Fruit fly (Drosophila melanogaster) whole organism, embryonic: ENCODE results near the gene Tpst.

Source experiments
- Adf1 ChIP-seq: fragments of 200-800 bp; sonication (Bioruptor generic); IDR thresholded peaks from 2 replicates; pipeline ENCODE4 v1.3.6; 2022; ENCODE audit warnings: missing biosample characterization, missing genetic modification characterization
- CG10543 ChIP-seq: fragments of 200-800 bp; sonication (Bioruptor generic); optimal IDR thresholded peaks from 3 replicates; lab custom pipeline; 2017; ENCODE audit warnings: missing biosample characterization, mild to moderate bottlenecking, missing genetic modification characterization, moderate library complexity
- CG11723 ChIP-seq: fragments of 200-800 bp; sonication (Bioruptor generic); optimal IDR thresholded peaks from 2 replicates; lab custom pipeline; 2017; ENCODE audit warnings: missing biosample characterization, mild to moderate bottlenecking, missing genetic modification characterization
- CG12104 ChIP-seq: fragments of 200-800 bp; sonication (Bioruptor generic); optimal IDR thresholded peaks from 3 replicates; lab custom pipeline; 2016; ENCODE audit warnings: missing biosample characterization, missing genetic modification characterization
- CG12942 ChIP-seq: fragments of 200-800 bp; sonication (Bioruptor generic); optimal IDR thresholded peaks from 3 replicates; lab custom pipeline; 2016; ENCODE audit warnings: missing biosample characterization, missing genetic modification characterization
- CG13296 ChIP-seq: fragments of 200-800 bp; sonication (Bioruptor generic); optimal IDR thresholded peaks from 3 replicates; lab custom pipeline; 2018; ENCODE audit warnings: missing biosample characterization, mild to moderate bottlenecking, missing genetic modification characterization
- CG13775 ChIP-seq: fragments of 200-800 bp; sonication (Bioruptor generic); optimal IDR thresholded peaks from 3 replicates; lab custom pipeline; 2017; ENCODE audit warnings: missing biosample characterization, mild to moderate bottlenecking, missing genetic modification characterization
- CG14050 ChIP-seq: fragments of 200-800 bp; sonication (Bioruptor generic); IDR thresholded peaks from 3 replicates; pipeline ENCODE4 v1.3.6; 2022; ENCODE audit warnings: missing biosample characterization, missing genetic modification characterization
- CG14441 ChIP-seq: fragments of 200-800 bp; sonication (Bioruptor generic); IDR thresholded peaks from 2 replicates; pipeline ENCODE4 v1.3.6; 2022; ENCODE audit warnings: missing biosample characterization, missing genetic modification characterization
- CG14965 ChIP-seq: fragments of 200-800 bp; sonication (Bioruptor generic); optimal IDR thresholded peaks from 2 replicates; lab custom pipeline; 2016; ENCODE audit warnings: missing biosample characterization, missing genetic modification characterization, borderline replicate concordance
- CG15479 ChIP-seq: fragments of 200-800 bp; sonication (Bioruptor generic); optimal IDR thresholded peaks from 3 replicates; lab custom pipeline; 2019; ENCODE audit warnings: missing biosample characterization, mild to moderate bottlenecking, missing genetic modification characterization, moderate library complexity
- CG17186 ChIP-seq: fragments of 200-800 bp; sonication (Bioruptor generic); optimal IDR thresholded peaks from 3 replicates; lab custom pipeline; 2017; ENCODE audit warnings: missing biosample characterization, missing genetic modification reagents, missing genetic modification characterization
- CG17328 ChIP-seq: fragments of 200-800 bp; sonication (Bioruptor generic); IDR thresholded peaks from 2 replicates; pipeline ENCODE4 v1.3.6; 2022; ENCODE audit warnings: missing biosample characterization, missing genetic modification characterization
- CG1792 ChIP-seq: fragments of 200-800 bp; sonication (Bioruptor generic); optimal IDR thresholded peaks from 2 replicates; lab custom pipeline; 2016; ENCODE audit warnings: missing biosample characterization, missing genetic modification characterization
- CG2116 ChIP-seq: fragments of 200-800 bp; sonication (Bioruptor generic); optimal IDR thresholded peaks from 3 replicates; lab custom pipeline; 2018; ENCODE audit warnings: missing biosample characterization, mild to moderate bottlenecking, missing genetic modification characterization
- CG2889 ChIP-seq: fragments of 200-800 bp; sonication (Bioruptor generic); IDR thresholded peaks from 3 replicates; pipeline ENCODE4 v1.3.6; 2022; ENCODE audit warnings: missing biosample characterization, missing genetic modification characterization
- CG32532 ChIP-seq: fragments of 200-800 bp; sonication (Bioruptor generic); IDR thresholded peaks from 2 replicates; pipeline ENCODE4 v1.3.6; 2022; ENCODE audit warnings: missing biosample characterization, missing genetic modification characterization
- CG4854 ChIP-seq: fragments of 200-800 bp; sonication (Bioruptor generic); optimal IDR thresholded peaks from 2 replicates; lab custom pipeline; 2016; ENCODE audit warnings: missing biosample characterization, missing genetic modification characterization, inconsistent platforms
- CG7372 ChIP-seq: fragments of 200-800 bp; sonication (Bioruptor generic); IDR thresholded peaks from 2 replicates; pipeline ENCODE4 v1.3.6; 2022; ENCODE audit warnings: missing biosample characterization, missing genetic modification characterization
- CG8388 ChIP-seq: fragments of 200-800 bp; sonication (Bioruptor generic); optimal IDR thresholded peaks from 2 replicates; lab custom pipeline; 2019; ENCODE audit warnings: missing biosample characterization, mild to moderate bottlenecking, missing genetic modification characterization, moderate library complexity
- CG9727 ChIP-seq: fragments of 200-800 bp; sonication (Bioruptor generic); optimal IDR thresholded peaks from 3 replicates; lab custom pipeline; 2017; ENCODE audit warnings: missing biosample characterization, mild to moderate bottlenecking, missing genetic modification characterization
- CoRest ChIP-seq: fragments of 200-800 bp; sonication (Bioruptor generic); optimal IDR thresholded peaks from 3 replicates; lab custom pipeline; 2018; ENCODE audit warnings: missing biosample characterization, mild to moderate bottlenecking, missing genetic modification characterization, moderate library complexity
- D19A ChIP-seq: fragments of 200-800 bp; optimal IDR thresholded peaks from 3 replicates; lab custom pipeline; 2019; ENCODE audit warnings: missing biosample characterization, mild to moderate bottlenecking, missing genetic modification characterization, moderate library complexity
- Dip3 ChIP-seq: fragments of 200-800 bp; sonication (Bioruptor generic); optimal IDR thresholded peaks from 3 replicates; lab custom pipeline; 2016; ENCODE audit warnings: missing biosample characterization, missing genetic modification characterization
- Drgx ChIP-seq: fragments of 200-800 bp; sonication (Bioruptor generic); IDR thresholded peaks from 2 replicates; pipeline ENCODE4 v1.3.6; 2022; ENCODE audit warnings: missing biosample characterization, missing genetic modification characterization
- HLH54F ChIP-seq: fragments of 200-800 bp; sonication (Bioruptor generic); optimal IDR thresholded peaks from 3 replicates; lab custom pipeline; 2016; ENCODE audit warnings: missing biosample characterization, missing genetic modification characterization
- Lim3 ChIP-seq: fragments of 200-800 bp; sonication (Bioruptor generic); IDR thresholded peaks from 2 replicates; pipeline ENCODE4 v1.3.6; 2022; ENCODE audit warnings: missing biosample characterization, missing genetic modification characterization
- MTF-1 ChIP-seq: fragments of 200-800 bp; sonication (Bioruptor generic); optimal IDR thresholded peaks from 2 replicates; lab custom pipeline; 2018; ENCODE audit warnings: missing biosample characterization, mild to moderate bottlenecking, missing genetic modification characterization, borderline replicate concordance
- Rx ChIP-seq: fragments of 200-800 bp; sonication (Bioruptor generic); IDR thresholded peaks from 2 replicates; pipeline ENCODE4 v1.3.6; 2022; ENCODE audit warnings: missing biosample characterization, missing genetic modification characterization
- Xbp1 ChIP-seq: fragments of 200-800 bp; sonication (Bioruptor generic); optimal IDR thresholded peaks from 3 replicates; lab custom pipeline; 2016; ENCODE audit warnings: missing biosample characterization, mild to moderate bottlenecking, missing genetic modification characterization
- bcd ChIP-seq: fragments of 200-800 bp; sonication (Bioruptor generic); optimal IDR thresholded peaks from 2 replicates; lab custom pipeline; 2017; ENCODE audit warnings: missing biosample characterization, mild to moderate bottlenecking, missing genetic modification characterization
- chinmo ChIP-seq: fragments of 200-800 bp; sonication (Bioruptor generic); IDR thresholded peaks from 4 replicates; pipeline ENCODE4 v1.3.6; 2022; ENCODE audit warnings: missing biosample characterization, missing genetic modification characterization; ENCODE audit not compliant: partially characterized antibody
- chm ChIP-seq: fragments of 200-800 bp; sonication (Bioruptor generic); IDR thresholded peaks from 2 replicates; pipeline ENCODE4 v1.3.6; 2022; ENCODE audit warnings: missing biosample characterization, missing genetic modification characterization
- crc ChIP-seq: fragments of 200-800 bp; sonication (Bioruptor generic); optimal IDR thresholded peaks from 2 replicates; lab custom pipeline; 2016; ENCODE audit warnings: missing biosample characterization, missing genetic modification characterization
- dan ChIP-seq: fragments of 200-800 bp; sonication (Bioruptor generic); IDR thresholded peaks from 2 replicates; pipeline ENCODE4 v1.3.6; 2022; ENCODE audit warnings: missing biosample characterization, missing genetic modification characterization
- danr ChIP-seq: fragments of 200-800 bp; sonication (Bioruptor generic); IDR thresholded peaks from 2 replicates; pipeline ENCODE4 v1.3.6; 2022; ENCODE audit warnings: missing biosample characterization, missing genetic modification characterization
- dpn ChIP-seq, 2 experiments: fragments of 200-800 bp; sonication (Bioruptor generic); optimal IDR thresholded peaks; 3 replicates each; lab custom pipeline; 2016; ENCODE audit warnings: missing biosample characterization in 2 of 2, missing genetic modification characterization in 2 of 2
- esg ChIP-seq: fragments of 200-800 bp; sonication (Bioruptor generic); conservative IDR thresholded peaks from 2 replicates; pipeline ENCODE4 v1.3.6; 2022; ENCODE audit warnings: missing biosample characterization, missing genetic modification characterization
- gcm ChIP-seq: fragments of 200-800 bp; sonication (Bioruptor generic); optimal IDR thresholded peaks from 2 replicates; lab custom pipeline; 2019; ENCODE audit warnings: missing biosample characterization, mild to moderate bottlenecking, missing genetic modification characterization, moderate library complexity
- h ChIP-seq: fragments of >200 bp; optimal IDR thresholded peaks from 2 replicates; lab custom pipeline; 2017
- inv ChIP-seq: fragments of 200-800 bp; sonication (Bioruptor generic); IDR thresholded peaks from 2 replicates; pipeline ENCODE4 v1.3.6; 2022; ENCODE audit warnings: missing biosample characterization, missing genetic modification characterization; ENCODE audit not compliant: partially characterized antibody
- kay ChIP-seq: fragments of 200-800 bp; sonication (Bioruptor generic); optimal IDR thresholded peaks from 2 replicates; lab custom pipeline; 2016; ENCODE audit warnings: missing biosample characterization, missing genetic modification characterization
- lmd ChIP-seq: fragments of 200-800 bp; sonication (Bioruptor generic); IDR thresholded peaks from 2 replicates; pipeline ENCODE4 v1.3.6; 2022; ENCODE audit warnings: missing biosample characterization, missing genetic modification characterization
- mam ChIP-seq: fragments of 200-800 bp; sonication (Bioruptor generic); optimal IDR thresholded peaks from 3 replicates; lab custom pipeline; 2016; ENCODE audit warnings: missing biosample characterization, missing genetic modification characterization
- nerfin-2 ChIP-seq: fragments of 200-800 bp; sonication (Bioruptor generic); IDR thresholded peaks from 2 replicates; pipeline ENCODE4 v1.3.6; 2022; ENCODE audit warnings: missing biosample characterization, missing genetic modification characterization; ENCODE audit not compliant: partially characterized antibody
- ranshi ChIP-seq: fragments of 200-800 bp; sonication (Bioruptor generic); IDR thresholded peaks from 2 replicates; pipeline ENCODE4 v1.3.6; 2022; ENCODE audit warnings: missing biosample characterization, missing genetic modification characterization
- rib ChIP-seq: fragments of 200-800 bp; sonication (Bioruptor generic); IDR thresholded peaks from 2 replicates; pipeline ENCODE4 v1.3.6; 2022; ENCODE audit warnings: missing biosample characterization, missing genetic modification characterization
- slbo ChIP-seq: fragments of 200-800 bp; sonication (Bioruptor generic); IDR thresholded peaks from 2 replicates; pipeline ENCODE4 v1.3.6; 2022; ENCODE audit warnings: missing biosample characterization, missing genetic modification characterization
- slp2 ChIP-seq: fragments of 200-800 bp; sonication (Bioruptor generic); optimal IDR thresholded peaks from 2 replicates; lab custom pipeline; 2016; ENCODE audit warnings: missing biosample characterization, missing genetic modification characterization
- toy ChIP-seq: fragments of 200-800 bp; sonication (Bioruptor generic); IDR thresholded peaks from 2 replicates; pipeline ENCODE4 v1.3.6; 2022; ENCODE audit warnings: missing biosample characterization, missing genetic modification characterization
- vvl ChIP-seq: fragments of 200-800 bp; sonication (Bioruptor generic); IDR thresholded peaks from 2 replicates; pipeline ENCODE4 v1.3.6; 2022; ENCODE audit warnings: missing biosample characterization, missing genetic modification characterization
- wor ChIP-seq: fragments of 200-800 bp; sonication (Bioruptor generic); IDR thresholded peaks from 2 replicates; pipeline ENCODE4 v1.3.6; 2022; ENCODE audit warnings: missing biosample characterization, missing genetic modification characterization

Gene Tpst

dm6 chrX:13568127-13568526, 4.5 kb downstream of the Tpst start (continued):
- TF ChIP-seq rib (GFP tag; lab: Robert Waterston, UW), result no peak
- no peak for TF ChIP-seq CG10543 (GFP tag; lab: Kevin White, UChicago)
- TF ChIP-seq dan (GFP tag; lab: Robert Waterston, UW), result no peak
- TF ChIP-seq wor (GFP tag; lab: Robert Waterston, UW), result no peak
- TF ChIP-seq CG12942 (GFP tag; lab: Kevin White, UChicago), result no peak
- peak; percentile 66 for TF ChIP-seq slbo (GFP tag; lab: Robert Waterston, UW)
- TF ChIP-seq CG9727 (GFP tag; lab: Kevin White, UChicago), result no peak
- peak; percentile 9 for TF ChIP-seq CoRest
- no peak for TF ChIP-seq nerfin-2
- TF ChIP-seq CG14441, result peak; percentile 45; the same call in 1 of the 2 replicates
- TF ChIP-seq Xbp1 (GFP tag; lab: Kevin White, UChicago), result peak; percentile 0
- TF ChIP-seq chinmo (GFP tag; lab: Robert Waterston, UW), result no peak
- TF ChIP-seq CG7372 (GFP tag; lab: Robert Waterston, UW), result no peak
- no peak for TF ChIP-seq inv (GFP tag; lab: Robert Waterston, UW)
- no peak for TF ChIP-seq CG15479 (GFP tag; lab: Kevin White, UChicago)
- 0 out of 2 replicates have a peak, but pooled peaks have one; percentile 22 for TF ChIP-seq esg (GFP tag; lab: Robert Waterston, UW)
- no peak for TF ChIP-seq CG2116 (GFP tag; lab: Kevin White, UChicago)
- no peak for TF ChIP-seq CG8388 (GFP tag; lab: Kevin White, UChicago)
- no peak for TF ChIP-seq bcd (GFP tag; lab: Kevin White, UChicago)
- peak; percentile 41; the same call in 1 of the 2 replicates for TF ChIP-seq CG17328 (GFP tag; lab: Robert Waterston, UW)
- no peak for TF ChIP-seq kay
- no peak for TF ChIP-seq CG12104 (GFP tag; lab: Kevin White, UChicago)
- TF ChIP-seq dpn (GFP tag; optimal IDR thresholded peaks at IDR 0.05; lab: Kevin White, UChicago), result peak in 1 of 2 experiments; percentile 3
- TF ChIP-seq HLH54F (GFP tag; lab: Kevin White, UChicago), result no peak
- TF ChIP-seq CG14965, result no peak
- TF ChIP-seq CG11723 (GFP tag; lab: Kevin White, UChicago), result no peak
- TF ChIP-seq CG2889, result no peak
- no peak for TF ChIP-seq crc (GFP tag; lab: Kevin White, UChicago)
- TF ChIP-seq slp2 (GFP tag; lab: Kevin White, UChicago), result no peak
- peak; percentile 39; the same call in 1 of the 2 replicates for TF ChIP-seq lmd (GFP tag; lab: Robert Waterston, UW)
- peak; percentile 36 for TF ChIP-seq mam
- TF ChIP-seq Adf1 (GFP tag; lab: Robert Waterston, UW), result no peak
- TF ChIP-seq Rx (GFP tag; lab: Robert Waterston, UW), result no peak; the same call in 1 of the 2 replicates
- 0 out of 2 replicates have a peak, but pooled peaks have one; percentile 24 for TF ChIP-seq ranshi (GFP tag; lab: Robert Waterston, UW)
- peak; percentile 53; the same call in 1 of the 2 replicates for TF ChIP-seq CG32532
- TF ChIP-seq CG13775 (GFP tag; lab: Kevin White, UChicago), result no peak
- TF ChIP-seq CG1792, result no peak
- no peak for TF ChIP-seq chm (GFP tag; lab: Robert Waterston, UW)
- no peak for TF ChIP-seq CG4854 (GFP tag; lab: Kevin White, UChicago)
- TF ChIP-seq vvl (GFP tag; lab: Robert Waterston, UW), result peak; percentile 44
- peak; percentile 36; the same call in 1 of the 2 replicates for TF ChIP-seq Drgx (GFP tag; lab: Robert Waterston, UW)
- no peak for TF ChIP-seq D19A
- no peak for TF ChIP-seq gcm (GFP tag; lab: Kevin White, UChicago)
- no peak for TF ChIP-seq Lim3 (GFP tag; lab: Robert Waterston, UW)
- peak; percentile 8 for TF ChIP-seq CG13296
- TF ChIP-seq h (lab: Kevin White, UChicago), result no peak
- no peak for TF ChIP-seq MTF-1 (GFP tag; lab: Kevin White, UChicago)
- peak; percentile 13 for TF ChIP-seq Dip3 (GFP tag; lab: Kevin White, UChicago)
- peak; percentile 17; the same call in 1 of the 3 replicates for TF ChIP-seq CG14050 (GFP tag; lab: Robert Waterston, UW)
- no peak for TF ChIP-seq danr (GFP tag; lab: Robert Waterston, UW)
- no peak for TF ChIP-seq toy
- TF ChIP-seq CG17186, result no peak
